Fruit fly (Drosophila melanogaster): ENCODE measurements around the gene CG12206.
A peak's percentile ranks its signal among the peaks of the same experiment; 100 is the strongest.

Gene CG12206

dm6 chrX:3476009-3476408, 1.7 kb upstream of the CG12206 start:
- TF ChIP-seq Vsx2 (GFP tag; optimal IDR thresholded peaks at IDR 0.05; ENCODE audit: partially characterized antibody) (no peak), psq (GFP tag; optimal IDR thresholded peaks at IDR 0.05) (peak; percentile 25), CG32264 (GFP tag; optimal IDR thresholded peaks at IDR 0.05) (no peak), CrebA (GFP tag; optimal IDR thresholded peaks at IDR 0.05; ENCODE audit: borderline replicate concordance) (no peak), pan (optimal IDR thresholded peaks at IDR 0.05) (no peak), h (GFP tag; optimal IDR thresholded peaks at IDR 0.05) (peak; percentile 69), Dif (GFP tag; optimal IDR thresholded peaks at IDR 0.05; ENCODE audit: partially characterized antibody) (no peak), dl (GFP tag; optimal IDR thresholded peaks at IDR 0.05; ENCODE audit: insufficient read depth in 1 of 2, partially characterized antibody in 2 of 2) (no peak), ey (GFP tag; optimal IDR thresholded peaks at IDR 0.05) (peak; percentile 49), brk (GFP tag; optimal IDR thresholded peaks at IDR 0.05) (no peak), jim (GFP tag; optimal IDR thresholded peaks at IDR 0.05) (no peak), Dfd (GFP tag; optimal IDR thresholded peaks at IDR 0.05) (no peak), Rel (GFP tag; optimal IDR thresholded peaks at IDR 0.05) (no peak), Rel (tag; optimal IDR thresholded peaks at IDR 0.05) (no peak), br (GFP tag; optimal IDR thresholded peaks at IDR 0.05) (peak; percentile 31), lola (GFP tag; optimal IDR thresholded peaks at IDR 0.05) (no peak), Abd-B (GFP tag; optimal IDR thresholded peaks at IDR 0.05) (no peak), sage (GFP tag; optimal IDR thresholded peaks at IDR 0.05) (peak; percentile 23), Sp1 (GFP tag; optimal IDR thresholded peaks at IDR 0.05) (peak; percentile 63), Mio (GFP tag; optimal IDR thresholded peaks at IDR 0.05) (no peak), tai (GFP tag; optimal IDR thresholded peaks at IDR 0.05) (no peak), Myc (optimal IDR thresholded peaks at IDR 0.05) (no peak), Hr83 (GFP tag; optimal IDR thresholded peaks at IDR 0.05; ENCODE audit: poor library complexity, severe bottlenecking) (no peak), N (GFP tag; optimal IDR thresholded peaks at IDR 0.05) (no peak), GATAd (GFP tag; optimal IDR thresholded peaks at IDR 0.05) (no peak), foxo (GFP tag; optimal IDR thresholded peaks at IDR 0.05) (peak in 1 of 2 experiments; percentile 69), OdsH (GFP tag; optimal IDR thresholded peaks at IDR 0.05) (peak; percentile 27), HLH106 (tag; optimal IDR thresholded peaks at IDR 0.05) (peak; percentile 49), sv (GFP tag; optimal IDR thresholded peaks at IDR 0.05) (no peak), fru (GFP tag; optimal IDR thresholded peaks at IDR 0.05) (peak; percentile 57), dsf (GFP tag; optimal IDR thresholded peaks at IDR 0.05; ENCODE audit: borderline replicate concordance) (no peak), Hnf4 (GFP tag; optimal IDR thresholded peaks at IDR 0.05) (peak; percentile 56), CG9705 (GFP tag; optimal IDR thresholded peaks at IDR 0.05) (no peak), Hr78 (GFP tag; optimal IDR thresholded peaks at IDR 0.05) (no peak), dmrt93B (GFP tag; optimal IDR thresholded peaks at IDR 0.05) (peak; percentile 22), usp (GFP tag; optimal IDR thresholded peaks at IDR 0.05) (no peak), Jra (GFP tag; optimal IDR thresholded peaks at IDR 0.05) (no peak), woc (GFP tag; optimal IDR thresholded peaks at IDR 0.05) (peak; percentile 31), rgr (GFP tag; optimal IDR thresholded peaks at IDR 0.05) (peak; percentile 55)

dm6 chrX:3473636-3474035, 688 bp downstream of the CG12206 start:
- TF ChIP-seq CG32264 (GFP tag; optimal IDR thresholded peaks at IDR 0.05) (no peak), dmrt93B (GFP tag; optimal IDR thresholded peaks at IDR 0.05) (no peak), Abd-B (GFP tag; optimal IDR thresholded peaks at IDR 0.05) (no peak), woc (GFP tag; optimal IDR thresholded peaks at IDR 0.05) (peak; percentile 77), usp (GFP tag; optimal IDR thresholded peaks at IDR 0.05) (no peak), jim (GFP tag; optimal IDR thresholded peaks at IDR 0.05) (no peak), Sp1 (GFP tag; optimal IDR thresholded peaks at IDR 0.05) (peak; percentile 21), Dif (GFP tag; optimal IDR thresholded peaks at IDR 0.05; ENCODE audit: partially characterized antibody) (no peak), sv (GFP tag; optimal IDR thresholded peaks at IDR 0.05) (no peak), fru (GFP tag; optimal IDR thresholded peaks at IDR 0.05) (peak; percentile 10), Hr78 (GFP tag; optimal IDR thresholded peaks at IDR 0.05) (no peak), Mio (GFP tag; optimal IDR thresholded peaks at IDR 0.05) (no peak), foxo (GFP tag; optimal IDR thresholded peaks at IDR 0.05) (peak in 1 of 2 experiments; percentile 25), GATAd (GFP tag; optimal IDR thresholded peaks at IDR 0.05) (no peak), Dfd (GFP tag; optimal IDR thresholded peaks at IDR 0.05) (no peak), dl (GFP tag; optimal IDR thresholded peaks at IDR 0.05; ENCODE audit: insufficient read depth in 1 of 2, partially characterized antibody in 2 of 2) (no peak), pan (optimal IDR thresholded peaks at IDR 0.05) (no peak), brk (GFP tag; optimal IDR thresholded peaks at IDR 0.05) (no peak), br (GFP tag; optimal IDR thresholded peaks at IDR 0.05) (no peak), tai (GFP tag; optimal IDR thresholded peaks at IDR 0.05) (no peak), OdsH (GFP tag; optimal IDR thresholded peaks at IDR 0.05) (no peak), ey (GFP tag; optimal IDR thresholded peaks at IDR 0.05) (peak; percentile 4), HLH106 (tag; optimal IDR thresholded peaks at IDR 0.05) (peak; percentile 44), Rel (GFP tag; optimal IDR thresholded peaks at IDR 0.05) (no peak), Rel (tag; optimal IDR thresholded peaks at IDR 0.05) (no peak), CG9705 (GFP tag; optimal IDR thresholded peaks at IDR 0.05) (no peak), rgr (GFP tag; optimal IDR thresholded peaks at IDR 0.05) (peak; percentile 27), Hnf4 (GFP tag; optimal IDR thresholded peaks at IDR 0.05) (peak; percentile 51), sage (GFP tag; optimal IDR thresholded peaks at IDR 0.05) (no peak), dsf (GFP tag; optimal IDR thresholded peaks at IDR 0.05; ENCODE audit: borderline replicate concordance) (no peak), Jra (GFP tag; optimal IDR thresholded peaks at IDR 0.05) (no peak), N (GFP tag; optimal IDR thresholded peaks at IDR 0.05) (no peak), Hr83 (GFP tag; optimal IDR thresholded peaks at IDR 0.05; ENCODE audit: poor library complexity, severe bottlenecking) (no peak), h (GFP tag; optimal IDR thresholded peaks at IDR 0.05) (peak; percentile 24), psq (GFP tag; optimal IDR thresholded peaks at IDR 0.05) (peak; percentile 61), lola (GFP tag; optimal IDR thresholded peaks at IDR 0.05) (no peak), Vsx2 (GFP tag; optimal IDR thresholded peaks at IDR 0.05; ENCODE audit: partially characterized antibody) (no peak), Myc (optimal IDR thresholded peaks at IDR 0.05) (no peak), CrebA (GFP tag; optimal IDR thresholded peaks at IDR 0.05; ENCODE audit: borderline replicate concordance) (no peak)
